Worm (Caenorhabditis elegans): ENCODE results near the gene dcap-1.
"Not testable (repeated sequence)": the region's sequence is repeated elsewhere in the genome, so short reads cannot be mapped to it uniquely, and the experiment has no call there.

Gene dcap-1

ce11 chrIV:1053989-1054388, 605 bp downstream of the dcap-1 start:
- TF ChIP-seq unc-120 (tag; optimal IDR thresholded peaks at IDR 0.05; ENCODE audit: poor library complexity, severe bottlenecking) (no peak), cnd-1 (tag; optimal IDR thresholded peaks at IDR 0.05) (no peak), elt-1 (tag; optimal IDR thresholded peaks at IDR 0.05; ENCODE audit: borderline replicate concordance, insufficient read depth) (no peak), mep-1 (tag; optimal IDR thresholded peaks at IDR 0.05) (no peak), nhr-28 (tag; optimal IDR thresholded peaks at IDR 0.05) (no peak), ceh-83 (GFP tag; optimal IDR thresholded peaks at IDR 0.05) (no peak), lsy-2 (tag; optimal IDR thresholded peaks at IDR 0.05) (no peak), sem-2 (GFP tag; optimal IDR thresholded peaks at IDR 0.05) (no peak), snpc-4 (tag; optimal IDR thresholded peaks at IDR 0.05) (no peak)

- TF ChIP-seq nhr-2, lin-13, sptf-1 (tag; optimal IDR thresholded peaks at IDR 0.05): not testable (repeated sequence)
Measured at ce11 chrIV:1051636-1052133, 2.9 kb downstream of the dcap-1 start, which contains the start of gene Y55F3AM.21. Gene Y55F3AM.21 (minus strand): TSS chrIV:1051686.

ce11 chrIV:1046996-1047395, 7.6 kb downstream of the dcap-1 start:
- TF ChIP-seq mls-2 (tag; optimal IDR thresholded peaks at IDR 0.05) (no peak), ceh-39 (tag; optimal IDR thresholded peaks at IDR 0.05) (no peak), nhr-76 (tag; optimal IDR thresholded peaks at IDR 0.05) (no peak)

- TF ChIP-seq nhr-28 (tag; optimal IDR thresholded peaks at IDR 0.05), result no peak
- TF ChIP-seq sptf-1 (tag; optimal IDR thresholded peaks at IDR 0.05), result no peak
- no peak for TF ChIP-seq snpc-4 (tag; optimal IDR thresholded peaks at IDR 0.05)
- TF ChIP-seq nhr-237 (tag; optimal IDR thresholded peaks at IDR 0.05), result no peak
- no peak for TF ChIP-seq blmp-1 (tag; optimal IDR thresholded peaks at IDR 0.05)
- TF ChIP-seq flh-1 (GFP tag; optimal IDR thresholded peaks at IDR 0.05), result no peak
- TF ChIP-seq ceh-43 (GFP tag; optimal IDR thresholded peaks at IDR 0.05), result no peak
- no peak for TF ChIP-seq unc-120 (tag; optimal IDR thresholded peaks at IDR 0.05; ENCODE audit: poor library complexity, severe bottlenecking)
Measured at ce11 chrIV:1045683-1046082, 8.9 kb downstream of the dcap-1 start, which contains the start of gene srx-12. Gene srx-12 (plus strand): TSS chrIV:1045983.

ce11 chrIV:1044287-1044686, 10.3 kb downstream of the dcap-1 start, which contains the start of gene Y55F3AM.11:
Gene Y55F3AM.11 (minus strand): TSS chrIV:1044387.
- TF ChIP-seq ceh-39 (tag; optimal IDR thresholded peaks at IDR 0.05) (no peak), elt-1 (tag; optimal IDR thresholded peaks at IDR 0.05; ENCODE audit: borderline replicate concordance, insufficient read depth) (no peak), nhr-237 (tag; optimal IDR thresholded peaks at IDR 0.05) (no peak), blmp-1 (tag; optimal IDR thresholded peaks at IDR 0.05) (no peak), tbx-8 (GFP tag; optimal IDR thresholded peaks at IDR 0.05) (no peak), flh-1 (GFP tag; optimal IDR thresholded peaks at IDR 0.05) (no peak), pha-4 (tag; optimal IDR thresholded peaks at IDR 0.05) (no peak), mab-5 (tag; optimal IDR thresholded peaks at IDR 0.05) (no peak), nhr-2 (tag; optimal IDR thresholded peaks at IDR 0.05) (no peak), unc-39 (tag; optimal IDR thresholded peaks at IDR 0.05) (no peak), unc-62 (GFP tag; optimal IDR thresholded peaks at IDR 0.05) (no peak), drap-1 (GFP tag; optimal IDR thresholded peaks at IDR 0.05) (no peak)

- TF ChIP-seq ces-1 (GFP tag; optimal IDR thresholded peaks at IDR 0.05) (no peak), nhr-237 (tag; optimal IDR thresholded peaks at IDR 0.05) (no peak), M03D4.4 (tag; optimal IDR thresholded peaks at IDR 0.05) (no peak), ceh-83 (GFP tag; optimal IDR thresholded peaks at IDR 0.05) (no peak), ceh-39 (tag; optimal IDR thresholded peaks at IDR 0.05) (no peak), drap-1 (GFP tag; optimal IDR thresholded peaks at IDR 0.05) (no peak), mab-5 (tag; optimal IDR thresholded peaks at IDR 0.05) (no peak), bed-3 (GFP tag; optimal IDR thresholded peaks at IDR 0.05) (no peak), unc-120 (tag; optimal IDR thresholded peaks at IDR 0.05; ENCODE audit: poor library complexity, severe bottlenecking) (no peak), nhr-76 (tag; optimal IDR thresholded peaks at IDR 0.05) (no peak), unc-62 (GFP tag; optimal IDR thresholded peaks at IDR 0.05) (no peak)
Measured at ce11 chrIV:1040537-1040936, 14.1 kb downstream of the dcap-1 start.

All from whole organism, mixed stage, embryonic.